Worm (Caenorhabditis elegans) whole organism, L1 larva: ENCODE measurements around the gene Y66D12A.3.

Experiments
- ama-1 ChIP-seq: fragments of 150-350 bp; optimal IDR thresholded peaks from 2 replicates; lab custom pipeline; 2014
- blmp-1 ChIP-seq: fragments of 150-350 bp; optimal IDR thresholded peaks from 2 replicates; lab custom pipeline; 2014; ENCODE audit warnings: missing biosample characterization, missing genetic modification characterization
- ceh-63 ChIP-seq: fragments of 200-800 bp; sonication (Bioruptor generic); optimal IDR thresholded peaks from 2 replicates; lab custom pipeline; 2018; ENCODE audit warnings: mild to moderate bottlenecking, missing genetic modification characterization, missing compliant biosample characterization
- ceh-8 ChIP-seq: fragments of 200-800 bp; sonication (Bioruptor generic); optimal IDR thresholded peaks from 2 replicates; lab custom pipeline; 2018; ENCODE audit warnings: mild to moderate bottlenecking, missing genetic modification characterization, moderate library complexity, missing compliant biosample characterization
- ceh-82 ChIP-seq, 3 experiments: fragments of 150-350 bp in 1 of 3; sonication (generic microtip) in 2 of 3; optimal IDR thresholded peaks; 2 replicates each; lab custom pipeline; 2014 to 2017; ENCODE audit warnings: missing biosample characterization in 3 of 3, missing genetic modification characterization in 3 of 3
- ceh-88 ChIP-seq: fragments of 200-800 bp; sonication (Bioruptor generic); IDR thresholded peaks from 2 replicates; pipeline ENCODE4 v1.3.6; 2022; ENCODE audit warnings: missing genetic modification characterization, missing compliant biosample characterization
- ces-1 ChIP-seq: fragments of 150-350 bp; optimal IDR thresholded peaks from 2 replicates; lab custom pipeline; 2014; ENCODE audit warnings: missing biosample characterization, missing genetic modification reagents, missing genetic modification characterization
- dpl-1 ChIP-seq, 3 experiments: fragments of 150-350 bp in 2 of 3; sonication (generic microtip) in 1 of 3; optimal IDR thresholded peaks; 2 replicates each; lab custom pipeline; 2014 to 2017; ENCODE audit warnings: missing biosample characterization in 3 of 3, missing genetic modification characterization in 3 of 3, missing genetic modification reagents in 3 of 3
- efl-3 ChIP-seq: fragments of 200-800 bp; sonication (Bioruptor generic); optimal IDR thresholded peaks from 2 replicates; lab custom pipeline; 2018; ENCODE audit warnings: mild to moderate bottlenecking, missing genetic modification characterization, missing compliant biosample characterization
- elt-2 ChIP-seq: sonication (generic microtip); optimal IDR thresholded peaks from 2 replicates; lab custom pipeline; 2016; ENCODE audit warnings: missing genetic modification characterization, mild to moderate bottlenecking, inconsistent platforms, missing compliant biosample characterization, missing genetic modification reagents
- fkh-10 ChIP-seq: sonication (generic microtip); optimal IDR thresholded peaks from 2 replicates; lab custom pipeline; 2017; ENCODE audit warnings: missing biosample characterization, missing genetic modification reagents, missing genetic modification characterization
- fkh-8 ChIP-seq: sonication (generic microtip); optimal IDR thresholded peaks from 2 replicates; lab custom pipeline; 2016; ENCODE audit warnings: mild to moderate bottlenecking, missing genetic modification characterization, missing compliant biosample characterization
- fos-1 ChIP-seq: fragments of 150-350 bp; optimal IDR thresholded peaks from 2 replicates; lab custom pipeline; 2014; ENCODE audit warnings: missing biosample characterization, missing genetic modification characterization
- hlh-17 ChIP-seq: fragments of 200-800 bp; sonication (Bioruptor generic); optimal IDR thresholded peaks from 2 replicates; lab custom pipeline; 2018; ENCODE audit warnings: missing genetic modification characterization, mild to moderate bottlenecking, missing compliant biosample characterization, moderate library complexity, borderline replicate concordance
- hpl-2 ChIP-seq: fragments of 150-350 bp; optimal IDR thresholded peaks from 2 replicates; lab custom pipeline; 2014; ENCODE audit warnings: missing biosample characterization, missing genetic modification reagents, missing genetic modification characterization
- irx-1 ChIP-seq: sonication (generic microtip); optimal IDR thresholded peaks from 2 replicates; lab custom pipeline; 2016; ENCODE audit warnings: missing genetic modification characterization, missing compliant biosample characterization
- jun-1 ChIP-seq: fragments of 150-350 bp; optimal IDR thresholded peaks from 2 replicates; lab custom pipeline; 2014; ENCODE audit warnings: missing biosample characterization, missing genetic modification reagents, missing genetic modification characterization
- lin-15B ChIP-seq: fragments of 150-350 bp; sonication (generic microtip); optimal IDR thresholded peaks from 3 replicates; lab custom pipeline; 2014; ENCODE audit warnings: missing biosample characterization, missing genetic modification characterization
- lir-3 ChIP-seq: sonication (generic microtip); optimal IDR thresholded peaks from 2 replicates; lab custom pipeline; 2016; ENCODE audit warnings: mild to moderate bottlenecking, missing genetic modification characterization, moderate library complexity, missing compliant biosample characterization; ENCODE audit not compliant: poor library complexity
- lsy-2 ChIP-seq, 2 experiments: fragments of 150-350 bp; optimal IDR thresholded peaks; 2 replicates each; lab custom pipeline; 2014; ENCODE audit warnings: missing biosample characterization in 2 of 2, missing genetic modification characterization in 2 of 2
- mef-2 ChIP-seq: fragments of 150-350 bp; optimal IDR thresholded peaks from 2 replicates; lab custom pipeline; 2014; ENCODE audit warnings: missing biosample characterization, missing genetic modification characterization
- mep-1 ChIP-seq: fragments of 150-350 bp; optimal IDR thresholded peaks from 2 replicates; lab custom pipeline; 2014; ENCODE audit warnings: missing biosample characterization, missing genetic modification characterization
- nhr-11 ChIP-seq: fragments of 150-350 bp; optimal IDR thresholded peaks from 2 replicates; lab custom pipeline; 2014; ENCODE audit warnings: missing biosample characterization, missing genetic modification characterization
- nhr-12 ChIP-seq: sonication (generic microtip); optimal IDR thresholded peaks from 2 replicates; lab custom pipeline; 2017; ENCODE audit warnings: missing biosample characterization, missing genetic modification characterization
- nhr-19 ChIP-seq: fragments of 200-800 bp; sonication (Bioruptor generic); conservative IDR thresholded peaks from 2 replicates; pipeline ENCODE4 v1.3.6; 2022; ENCODE audit warnings: missing genetic modification characterization, missing compliant biosample characterization
- nhr-237 ChIP-seq: fragments of 150-350 bp; optimal IDR thresholded peaks from 2 replicates; lab custom pipeline; 2014; ENCODE audit warnings: missing biosample characterization, missing genetic modification characterization
- nhr-71 ChIP-seq: sonication (generic microtip); optimal IDR thresholded peaks from 2 replicates; lab custom pipeline; 2016; ENCODE audit warnings: mild to moderate bottlenecking, missing genetic modification characterization, moderate library complexity, missing compliant biosample characterization
- nhr-77 ChIP-seq: fragments of 150-350 bp; optimal IDR thresholded peaks from 2 replicates; lab custom pipeline; 2014; ENCODE audit warnings: missing biosample characterization, missing genetic modification characterization
- pag-3 ChIP-seq: sonication (generic microtip); optimal IDR thresholded peaks from 2 replicates; lab custom pipeline; 2017; ENCODE audit warnings: missing genetic modification characterization, mild to moderate bottlenecking, missing compliant biosample characterization, antibody characterized with exemption, borderline replicate concordance; ENCODE audit not compliant: insufficient read depth
- pax-3 ChIP-seq: fragments of 200-800 bp; sonication (Bioruptor generic); optimal IDR thresholded peaks from 2 replicates; lab custom pipeline; 2018; ENCODE audit warnings: mild to moderate bottlenecking, missing genetic modification characterization, moderate library complexity, missing compliant biosample characterization
- rnt-1 ChIP-seq: sonication (generic microtip); optimal IDR thresholded peaks from 2 replicates; lab custom pipeline; 2016; ENCODE audit warnings: mild to moderate bottlenecking, missing genetic modification characterization, moderate library complexity, missing compliant biosample characterization
- skn-1 ChIP-seq: fragments of 150-350 bp; optimal IDR thresholded peaks from 2 replicates; lab custom pipeline; 2014; ENCODE audit warnings: missing biosample characterization, missing genetic modification characterization
- snu-23 ChIP-seq: sonication (generic microtip); optimal IDR thresholded peaks from 2 replicates; lab custom pipeline; 2016; ENCODE audit warnings: missing genetic modification characterization, missing compliant biosample characterization
- sox-4 ChIP-seq: sonication (generic microtip); optimal IDR thresholded peaks from 2 replicates; lab custom pipeline; 2016; ENCODE audit warnings: missing genetic modification characterization, missing compliant biosample characterization
- sup-37 ChIP-seq: fragments of 200-800 bp; sonication (Bioruptor generic); optimal IDR thresholded peaks from 2 replicates; lab custom pipeline; 2018; ENCODE audit warnings: mild to moderate bottlenecking, missing genetic modification characterization, missing compliant biosample characterization
- swsn-7 ChIP-seq: sonication (generic microtip); optimal IDR thresholded peaks from 2 replicates; lab custom pipeline; 2016; ENCODE audit warnings: missing genetic modification characterization, missing compliant biosample characterization
- tbx-2 ChIP-seq: sonication (generic microtip); optimal IDR thresholded peaks from 2 replicates; lab custom pipeline; 2016; ENCODE audit warnings: missing genetic modification characterization, missing compliant biosample characterization
- unc-30 ChIP-seq: sonication (generic microtip); optimal IDR thresholded peaks from 2 replicates; lab custom pipeline; 2017; ENCODE audit warnings: missing biosample characterization, missing genetic modification characterization
- unc-86 ChIP-seq: sonication (generic microtip); optimal IDR thresholded peaks from 2 replicates; lab custom pipeline; 2016; ENCODE audit warnings: missing genetic modification characterization, missing compliant biosample characterization
- unc-98 ChIP-seq: fragments of 200-800 bp; sonication (Bioruptor generic); IDR thresholded peaks from 2 replicates; pipeline ENCODE4 v1.3.6; 2022; ENCODE audit warnings: missing genetic modification characterization, missing compliant biosample characterization
- zag-1 ChIP-seq: fragments of 150-350 bp; optimal IDR thresholded peaks from 2 replicates; lab custom pipeline; 2014; ENCODE audit warnings: missing biosample characterization, missing genetic modification characterization
- zip-4 ChIP-seq: fragments of 200-800 bp; sonication (Bioruptor generic); optimal IDR thresholded peaks from 2 replicates; lab custom pipeline; 2018; ENCODE audit warnings: mild to moderate bottlenecking, missing genetic modification characterization, moderate library complexity, missing compliant biosample characterization
- ztf-11 ChIP-seq, 2 experiments: sonication (generic microtip); optimal IDR thresholded peaks; 2 replicates each; lab custom pipeline; 2016 to 2017; ENCODE audit warnings: missing genetic modification characterization in 2 of 2, missing biosample characterization in 1 of 2, missing compliant biosample characterization in 1 of 2
- ztf-4 ChIP-seq: fragments of 150-350 bp; optimal IDR thresholded peaks from 2 replicates; lab custom pipeline; 2014; ENCODE audit warnings: missing biosample characterization, missing genetic modification characterization

The Y66D12A.3 gene

DNA sequence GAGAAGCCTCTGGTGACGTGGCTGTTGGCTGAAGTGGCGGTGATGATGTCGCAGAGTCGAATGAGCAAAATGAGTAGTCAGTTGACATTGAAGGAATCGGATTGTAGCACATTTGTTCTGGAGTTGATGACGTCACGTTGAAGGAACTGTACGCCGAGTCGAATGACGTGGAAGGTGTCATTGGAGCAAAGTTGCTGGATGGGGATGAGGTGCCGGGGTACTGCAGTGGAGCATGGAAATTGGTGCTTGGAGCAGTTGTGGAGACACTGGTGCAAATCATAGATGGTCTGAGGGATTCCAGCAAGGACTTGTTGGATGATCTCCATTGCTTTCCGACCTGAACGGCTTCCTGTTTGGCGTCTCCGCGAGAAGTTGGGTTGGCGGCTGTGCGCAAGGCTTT lies 44.4 kb downstream of the Y66D12A.3 start:
- TF ChIP-seq pag-3 (tag; lab: Kevin White, UChicago) (no peak), mef-2 (tag; lab: Kevin White, UChicago) (no peak), lir-3 (tag; lab: Kevin White, UChicago) (no peak), blmp-1 (tag; lab: Kevin White, UChicago) (no peak), ztf-4 (tag; lab: Kevin White, UChicago) (no peak), lsy-2 (tag; optimal IDR thresholded peaks at IDR 0.05; lab: Kevin White, UChicago) (no peak), lin-15B (no peak), efl-3 (GFP tag; lab: Kevin White, UChicago) (no peak), snu-23 (GFP tag; lab: Kevin White, UChicago) (no peak), tbx-2 (tag; lab: Kevin White, UChicago) (no peak)

DNA sequence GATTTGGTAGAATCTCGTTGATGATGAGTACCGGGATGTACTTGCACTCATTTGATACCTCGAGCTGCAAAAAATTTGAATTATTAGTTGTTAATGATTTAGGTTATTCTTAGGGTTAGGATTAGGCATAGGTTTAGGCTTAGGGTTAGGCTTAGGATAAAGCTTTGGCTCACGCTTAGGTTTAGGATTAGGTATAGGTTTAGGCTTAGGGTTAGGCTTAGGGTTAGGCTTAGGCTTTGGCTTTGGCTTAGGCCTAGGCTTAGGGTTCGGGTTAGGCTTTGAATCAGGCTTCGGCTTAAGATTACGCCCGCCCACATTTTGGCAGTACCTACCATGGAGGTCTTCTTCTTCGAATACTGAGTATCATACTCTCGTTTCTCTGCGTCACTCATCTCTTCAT lies 46.0 kb downstream of the Y66D12A.3 start:
- no peak for TF ChIP-seq sup-37 (GFP tag; lab: Kevin White, UChicago)
- no peak for TF ChIP-seq zag-1 (tag; lab: Kevin White, UChicago)
- TF ChIP-seq ceh-63 (GFP tag; lab: Kevin White, UChicago): no peak
- TF ChIP-seq ama-1: no peak
- TF ChIP-seq lsy-2 (tag; optimal IDR thresholded peaks at IDR 0.05; lab: Kevin White, UChicago): no peak
- no peak for TF ChIP-seq nhr-19
- no peak for TF ChIP-seq fos-1 (tag; lab: Kevin White, UChicago)
- TF ChIP-seq tbx-2 (tag; lab: Kevin White, UChicago): no peak
- no peak for TF ChIP-seq ztf-11 (tag; optimal IDR thresholded peaks at IDR 0.05; lab: Kevin White, UChicago)
- no peak for TF ChIP-seq fkh-10 (GFP tag; lab: Kevin White, UChicago)
- TF ChIP-seq rnt-1 (tag; lab: Kevin White, UChicago): no peak
- TF ChIP-seq unc-30 (tag; lab: Kevin White, UChicago): no peak
- TF ChIP-seq hlh-17 (GFP tag; lab: Kevin White, UChicago): no peak
- TF ChIP-seq efl-3 (GFP tag; lab: Kevin White, UChicago): no peak
- TF ChIP-seq swsn-7 (tag; lab: Kevin White, UChicago): no peak
- TF ChIP-seq sox-4 (tag; lab: Kevin White, UChicago): no peak
- no peak for TF ChIP-seq dpl-1 (GFP tag; optimal IDR thresholded peaks at IDR 0.05; lab: Kevin White, UChicago)
- TF ChIP-seq nhr-11 (tag; lab: Kevin White, UChicago): no peak

DNA sequence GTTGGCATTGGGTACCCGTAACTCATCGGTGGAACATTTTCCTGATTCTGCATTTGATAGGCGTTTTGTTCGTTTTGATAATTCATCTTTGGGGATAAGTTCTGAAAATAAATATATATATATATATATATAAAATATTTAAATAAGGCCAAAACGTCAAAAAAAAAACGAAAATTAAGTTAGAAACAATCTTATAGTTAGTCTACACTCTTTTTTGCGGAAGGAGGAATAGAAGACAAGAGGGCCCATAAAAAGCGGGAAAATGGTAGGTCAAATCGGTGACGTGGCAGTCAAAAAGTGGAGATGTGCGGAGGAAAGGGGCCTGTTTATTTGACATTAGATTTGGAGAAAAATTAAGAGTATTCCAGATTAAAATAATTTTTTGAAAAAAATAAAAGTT lies 47.7 kb downstream of the Y66D12A.3 start, which contains the start of gene tbx-33:
tbx-33 (minus strand) TSS at position 101 of the 400 bp plus-strand sequence.
- no peak for TF ChIP-seq ces-1
- TF ChIP-seq zip-4 (GFP tag; lab: Kevin White, UChicago): no peak
- no peak for TF ChIP-seq jun-1 (tag; lab: Kevin White, UChicago)
- TF ChIP-seq snu-23 (GFP tag; lab: Kevin White, UChicago): no peak
- TF ChIP-seq irx-1 (tag; lab: Kevin White, UChicago): no peak
- TF ChIP-seq elt-2 (tag; lab: Kevin White, UChicago): no peak
- TF ChIP-seq unc-86 (tag; lab: Kevin White, UChicago): no peak
- no peak for TF ChIP-seq fos-1 (tag; lab: Kevin White, UChicago)
- no peak for TF ChIP-seq swsn-7 (tag; lab: Kevin White, UChicago)

DNA sequence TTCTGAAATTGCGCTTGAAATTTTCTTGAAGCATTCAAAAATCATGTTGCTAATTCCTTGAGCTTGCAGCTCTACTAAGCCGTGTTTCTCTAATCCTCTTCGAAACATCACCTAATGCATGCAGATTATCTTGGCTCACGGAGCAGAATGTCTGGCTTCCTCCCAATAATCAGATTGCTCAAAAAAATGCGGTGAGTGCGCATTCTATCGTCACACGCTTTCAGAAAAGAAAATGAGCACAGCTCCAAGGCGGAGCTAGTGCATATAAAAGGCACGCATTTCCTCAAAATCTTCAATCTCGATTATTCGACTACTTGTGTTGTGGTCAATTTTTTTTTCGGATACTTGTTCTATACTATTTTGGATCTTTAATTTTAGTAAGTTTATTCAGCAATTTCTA lies 52.3 kb downstream of the Y66D12A.3 start:
- TF ChIP-seq sup-37 (GFP tag; lab: Kevin White, UChicago) (no peak), ceh-8 (GFP tag; lab: Kevin White, UChicago) (peak; percentile 55), nhr-12 (tag; lab: Kevin White, UChicago) (no peak), dpl-1 (GFP tag; optimal IDR thresholded peaks at IDR 0.05; lab: Kevin White, UChicago) (peak in 1 of 3 experiments; percentile 12), ceh-82 (tag; optimal IDR thresholded peaks at IDR 0.05; lab: Kevin White, UChicago) (peak; percentile 20 to 30 (median 25)), skn-1 (peak; percentile 21), mep-1 (tag; lab: Kevin White, UChicago) (peak; percentile 36), fkh-8 (tag; lab: Kevin White, UChicago) (peak; percentile 96), unc-98 (GFP tag; lab: Robert Waterston, UW) (no peak), jun-1 (tag; lab: Kevin White, UChicago) (peak; percentile 16), pax-3 (tag; lab: Kevin White, UChicago) (peak; percentile 66), fkh-10 (GFP tag; lab: Kevin White, UChicago) (peak; percentile 82), hpl-2 (GFP tag; lab: Kevin White, UChicago) (no peak), nhr-11 (tag; lab: Kevin White, UChicago) (no peak), nhr-77 (tag; lab: Kevin White, UChicago) (no peak), ama-1 (peak; percentile 49), nhr-237 (no peak), ceh-88 (peak; percentile 40; the same call in 1 of the 2 replicates), lin-15B (no peak), pag-3 (tag; lab: Kevin White, UChicago) (no peak), nhr-71 (peak; percentile 78), tbx-2 (tag; lab: Kevin White, UChicago) (peak; percentile 48), mef-2 (tag; lab: Kevin White, UChicago) (no peak), zag-1 (tag; lab: Kevin White, UChicago) (no peak)
